Worm (Caenorhabditis elegans) whole organism, L4 larva: ENCODE measurements around the gene tmem-135.

Source experiments
- Y105C5A.15 ChIP-seq: fragments of 200-800 bp; sonication (Bioruptor generic); IDR thresholded peaks from 2 replicates; pipeline ENCODE4 v1.3.6; 2022; ENCODE audit warnings: missing genetic modification characterization, missing compliant biosample characterization
- arid-1 ChIP-seq: fragments of 200-800 bp; sonication (Bioruptor generic); conservative IDR thresholded peaks from 2 replicates; pipeline ENCODE4 v1.3.6; 2022; ENCODE audit warnings: missing genetic modification reagents, missing genetic modification characterization, missing compliant biosample characterization
- ceh-28 ChIP-seq: fragments of 150-350 bp; optimal IDR thresholded peaks from 2 replicates; lab custom pipeline; 2014; ENCODE audit warnings: missing biosample characterization, missing genetic modification reagents, missing genetic modification characterization
- ceh-44 ChIP-seq: fragments of 200-800 bp; sonication (Bioruptor generic); IDR thresholded peaks from 2 replicates; pipeline ENCODE4 v1.3.6; 2022; ENCODE audit warnings: missing genetic modification reagents, missing genetic modification characterization, missing compliant biosample characterization
- ces-1 ChIP-seq: fragments of 150-350 bp; sonication (generic microtip); optimal IDR thresholded peaks from 4 replicates; lab custom pipeline; 2014; ENCODE audit warnings: missing biosample characterization, missing genetic modification reagents, missing genetic modification characterization
- cey-2 ChIP-seq: sonication (generic microtip); optimal IDR thresholded peaks from 3 replicates; lab custom pipeline; 2017; ENCODE audit warnings: missing genetic modification characterization, mild to moderate bottlenecking, missing compliant biosample characterization, antibody characterized with exemption, borderline replicate concordance; ENCODE audit not compliant: insufficient read depth
- ctbp-1 ChIP-seq: fragments of 200-800 bp; sonication (Bioruptor generic); IDR thresholded peaks from 2 replicates; pipeline ENCODE4 v1.3.6; 2022; ENCODE audit warnings: missing genetic modification reagents, missing genetic modification characterization, missing compliant biosample characterization
- daf-12 ChIP-seq: fragments of 150-350 bp; optimal IDR thresholded peaks from 2 replicates; lab custom pipeline; 2014; ENCODE audit warnings: missing biosample characterization, missing genetic modification reagents, missing genetic modification characterization
- daf-16 ChIP-seq, 3 experiments: sonication (generic microtip); optimal IDR thresholded peaks; 2 replicates each; lab custom pipeline; 2016 to 2017; ENCODE audit warnings: missing genetic modification characterization in 3 of 3, missing genetic modification reagents in 3 of 3, mild to moderate bottlenecking in 2 of 3, missing compliant biosample characterization in 2 of 3, missing biosample characterization in 1 of 3, moderate library complexity in 1 of 3
- daf-19 ChIP-seq: fragments of 200-800 bp; sonication (Bioruptor generic); conservative IDR thresholded peaks from 2 replicates; pipeline ENCODE4 v1.3.6; 2022; ENCODE audit warnings: missing genetic modification characterization, missing compliant biosample characterization
- dmd-9 ChIP-seq: fragments of 200-800 bp; sonication (Bioruptor generic); IDR thresholded peaks from 2 replicates; pipeline ENCODE4 v1.3.6; 2022; ENCODE audit warnings: missing genetic modification reagents, missing genetic modification characterization, missing compliant biosample characterization
- dpl-1 ChIP-seq: fragments of 150-350 bp; optimal IDR thresholded peaks from 2 replicates; lab custom pipeline; 2014; ENCODE audit warnings: missing biosample characterization, missing genetic modification reagents, missing genetic modification characterization
- duxl-1 ChIP-seq: sonication (generic microtip); optimal IDR thresholded peaks from 2 replicates; lab custom pipeline; 2016; ENCODE audit warnings: mild to moderate bottlenecking, missing genetic modification characterization, moderate library complexity, missing compliant biosample characterization; ENCODE audit not compliant: poor library complexity
- dve-1 ChIP-seq: sonication (generic microtip); optimal IDR thresholded peaks from 2 replicates; lab custom pipeline; 2017; ENCODE audit warnings: antibody characterized with exemption, mild to moderate bottlenecking, missing genetic modification characterization, missing compliant biosample characterization; ENCODE audit not compliant: insufficient read depth
- egl-27 ChIP-seq: sonication (generic microtip); optimal IDR thresholded peaks from 3 replicates; lab custom pipeline; 2017; ENCODE audit warnings: missing biosample characterization, missing genetic modification reagents, missing genetic modification characterization
- egl-43 ChIP-seq: fragments of 200-800 bp; sonication (Bioruptor generic); IDR thresholded peaks from 2 replicates; pipeline ENCODE4 v1.3.6; 2022; ENCODE audit warnings: missing genetic modification reagents, missing genetic modification characterization, missing compliant biosample characterization
- fos-1 ChIP-seq: fragments of 150-350 bp; optimal IDR thresholded peaks from 2 replicates; lab custom pipeline; 2014; ENCODE audit warnings: missing biosample characterization, missing genetic modification characterization
- hlh-11 ChIP-seq: fragments of 200-800 bp; sonication (Bioruptor generic); optimal IDR thresholded peaks from 2 replicates; lab custom pipeline; 2018; ENCODE audit warnings: mild to moderate bottlenecking, missing genetic modification characterization, missing compliant biosample characterization
- hmg-1.1 ChIP-seq: fragments of 200-800 bp; sonication (Bioruptor generic); IDR thresholded peaks from 2 replicates; pipeline ENCODE4 v1.3.6; 2022; ENCODE audit warnings: missing genetic modification reagents, missing genetic modification characterization, missing compliant biosample characterization
- jun-1 ChIP-seq: fragments of 150-350 bp; optimal IDR thresholded peaks from 2 replicates; lab custom pipeline; 2014; ENCODE audit warnings: missing biosample characterization, missing genetic modification reagents, missing genetic modification characterization
- lim-7 ChIP-seq: fragments of 200-800 bp; sonication (Bioruptor generic); IDR thresholded peaks from 2 replicates; pipeline ENCODE4 v1.3.6; 2022; ENCODE audit warnings: missing genetic modification characterization, missing compliant biosample characterization
- lin-13 ChIP-seq: fragments of 150-350 bp; optimal IDR thresholded peaks from 2 replicates; lab custom pipeline; 2014; ENCODE audit warnings: missing biosample characterization, missing genetic modification reagents, missing genetic modification characterization
- lin-29 ChIP-seq: fragments of 200-800 bp; sonication (Bioruptor generic); IDR thresholded peaks from 2 replicates; pipeline ENCODE4 v1.3.6; 2022; ENCODE audit warnings: missing genetic modification reagents, missing genetic modification characterization, missing compliant biosample characterization
- lin-38 ChIP-seq: fragments of 200-800 bp; sonication (Bioruptor generic); IDR thresholded peaks from 2 replicates; pipeline ENCODE4 v1.3.6; 2022; ENCODE audit warnings: missing genetic modification reagents, missing genetic modification characterization, missing compliant biosample characterization
- lin-39 ChIP-seq: fragments of 150-350 bp; optimal IDR thresholded peaks from 2 replicates; lab custom pipeline; 2014; ENCODE audit warnings: missing biosample characterization, missing genetic modification reagents, missing genetic modification characterization
- lir-3 ChIP-seq: sonication (generic microtip); optimal IDR thresholded peaks from 2 replicates; lab custom pipeline; 2016; ENCODE audit warnings: mild to moderate bottlenecking, missing genetic modification characterization, missing compliant biosample characterization
- mdl-1 ChIP-seq, 2 experiments: fragments of 150-350 bp in 1 of 2; sonication (generic microtip) in 1 of 2; optimal IDR thresholded peaks; 2 replicates each; lab custom pipeline; 2014 to 2017; ENCODE audit warnings: missing biosample characterization in 2 of 2, missing genetic modification characterization in 2 of 2
- mdt-29 ChIP-seq: fragments of 200-800 bp; sonication (Bioruptor generic); IDR thresholded peaks from 2 replicates; pipeline ENCODE4 v1.3.6; 2022; ENCODE audit warnings: missing genetic modification reagents, missing genetic modification characterization, missing compliant biosample characterization
- mep-1 ChIP-seq: fragments of 150-350 bp; sonication (generic microtip); optimal IDR thresholded peaks from 3 replicates; lab custom pipeline; 2014; ENCODE audit warnings: missing biosample characterization, missing genetic modification characterization
- mxl-2 ChIP-seq: fragments of 200-800 bp; sonication (Bioruptor generic); conservative IDR thresholded peaks from 2 replicates; pipeline ENCODE4 v1.3.6; 2022; ENCODE audit warnings: missing genetic modification reagents, missing genetic modification characterization, missing compliant biosample characterization
- nhr-10 ChIP-seq: fragments of 150-350 bp; optimal IDR thresholded peaks from 2 replicates; lab custom pipeline; 2014; ENCODE audit warnings: missing biosample characterization, missing genetic modification characterization
- nhr-11 ChIP-seq: fragments of 150-350 bp; optimal IDR thresholded peaks from 2 replicates; lab custom pipeline; 2014; ENCODE audit warnings: missing biosample characterization, missing genetic modification characterization
- nhr-111 ChIP-seq: fragments of 200-800 bp; sonication (Bioruptor generic); optimal IDR thresholded peaks from 2 replicates; lab custom pipeline; 2018; ENCODE audit warnings: mild to moderate bottlenecking, missing genetic modification characterization, missing compliant biosample characterization
- nhr-28 ChIP-seq: fragments of 150-350 bp; optimal IDR thresholded peaks from 2 replicates; lab custom pipeline; 2014; ENCODE audit warnings: missing biosample characterization, missing genetic modification characterization
- nhr-42 ChIP-seq: fragments of 200-800 bp; sonication (Bioruptor generic); IDR thresholded peaks from 2 replicates; pipeline ENCODE4 v1.3.6; 2022; ENCODE audit warnings: missing genetic modification characterization, missing compliant biosample characterization
- nhr-6 ChIP-seq: fragments of 150-350 bp; optimal IDR thresholded peaks from 2 replicates; lab custom pipeline; 2014; ENCODE audit warnings: missing biosample characterization, missing genetic modification characterization
- pqm-1 ChIP-seq: sonication (generic microtip); optimal IDR thresholded peaks from 2 replicates; lab custom pipeline; 2017; ENCODE audit warnings: missing biosample characterization, missing genetic modification characterization
- sdz-12 ChIP-seq: fragments of 200-800 bp; sonication (Bioruptor generic); optimal IDR thresholded peaks from 2 replicates; lab custom pipeline; 2018; ENCODE audit warnings: mild to moderate bottlenecking, missing genetic modification characterization, missing compliant biosample characterization
- set-16 ChIP-seq: fragments of 200-800 bp; sonication (Bioruptor generic); IDR thresholded peaks from 2 replicates; pipeline ENCODE4 v1.3.6; 2022; ENCODE audit warnings: missing genetic modification reagents, missing genetic modification characterization, missing compliant biosample characterization
- skn-1 ChIP-seq: fragments of 150-350 bp; optimal IDR thresholded peaks from 2 replicates; lab custom pipeline; 2014; ENCODE audit warnings: missing biosample characterization, missing genetic modification characterization
- snpc-1.2 ChIP-seq: fragments of 200-800 bp; sonication (Bioruptor generic); IDR thresholded peaks from 2 replicates; pipeline ENCODE4 v1.3.6; 2022; ENCODE audit warnings: missing genetic modification reagents, missing genetic modification characterization, missing compliant biosample characterization
- snpc-4 ChIP-seq: fragments of 150-350 bp; optimal IDR thresholded peaks from 2 replicates; lab custom pipeline; 2014; ENCODE audit warnings: missing biosample characterization, missing genetic modification characterization
- spr-1 ChIP-seq: sonication (generic microtip); optimal IDR thresholded peaks from 2 replicates; lab custom pipeline; 2016; ENCODE audit warnings: mild to moderate bottlenecking, missing genetic modification characterization, missing compliant biosample characterization
- tag-97 ChIP-seq: fragments of 200-800 bp; sonication (Bioruptor generic); IDR thresholded peaks from 2 replicates; pipeline ENCODE4 v1.3.6; 2022; ENCODE audit warnings: missing genetic modification characterization, missing compliant biosample characterization
- tra-1 ChIP-seq: fragments of 200-800 bp; sonication (Bioruptor generic); IDR thresholded peaks from 2 replicates; pipeline ENCODE4 v1.3.6; 2022; ENCODE audit warnings: missing genetic modification reagents, missing genetic modification characterization, missing compliant biosample characterization
- unc-39 ChIP-seq: sonication (generic microtip); optimal IDR thresholded peaks from 2 replicates; lab custom pipeline; 2017; ENCODE audit warnings: missing biosample characterization, missing genetic modification characterization
- unc-62 ChIP-seq, 3 experiments: fragments of 150-350 bp in 1 of 3; sonication (generic microtip); optimal IDR thresholded peaks in 2 of 3; peaks in 1 of 3; 1 replicate in 1 of 3; 2 replicates in 2 of 3; lab custom pipeline; 2014 to 2017; ENCODE audit warnings: missing biosample characterization in 3 of 3, missing genetic modification characterization in 3 of 3, missing genetic modification reagents in 3 of 3, missing genotype in 1 of 3
- zfp-3 ChIP-seq: fragments of 200-800 bp; sonication (Bioruptor generic); conservative IDR thresholded peaks from 2 replicates; pipeline ENCODE4 v1.3.6; 2022; ENCODE audit warnings: missing genetic modification reagents, missing genetic modification characterization, missing compliant biosample characterization
- zip-2 ChIP-seq: fragments of 150-350 bp; optimal IDR thresholded peaks from 2 replicates; lab custom pipeline; 2014; ENCODE audit warnings: missing biosample characterization, missing genetic modification characterization
- ztf-11 ChIP-seq: fragments of 150-350 bp; optimal IDR thresholded peaks from 2 replicates; lab custom pipeline; 2014; ENCODE audit warnings: missing biosample characterization, missing genetic modification characterization

The tmem-135 gene

DNA sequence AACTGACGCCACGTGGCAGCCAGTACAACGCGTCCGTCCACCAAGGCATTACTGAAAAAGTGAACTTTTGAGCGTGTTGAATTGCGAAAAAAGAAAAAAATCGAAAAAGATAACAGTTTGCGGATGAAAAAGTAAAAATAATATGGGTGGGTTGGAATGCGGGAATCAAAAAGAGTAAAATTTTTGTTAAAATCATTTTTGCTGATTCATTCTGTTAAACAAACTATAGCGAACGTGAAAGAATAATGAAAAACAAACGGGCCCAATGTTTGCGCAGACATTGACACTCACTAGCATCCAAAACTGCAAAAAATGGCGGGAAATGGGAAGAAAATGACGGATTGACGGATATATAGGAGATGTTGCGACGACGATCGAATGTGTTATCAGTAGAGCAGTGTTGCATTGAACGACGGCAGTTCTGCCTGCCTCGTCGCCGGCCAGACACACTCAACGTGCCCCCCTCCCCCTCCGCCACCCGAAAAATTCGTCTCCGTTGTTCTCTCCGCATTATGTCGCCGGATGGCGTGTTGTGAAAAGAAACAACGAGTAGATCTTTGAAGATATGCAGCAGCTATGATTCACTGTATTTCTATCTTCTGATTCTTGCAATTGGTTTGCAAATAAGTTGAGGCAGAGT is 26.0 kb downstream of the tmem-135 start, which contains the start of gene hyl-2 (continued):
- TF ChIP-seq ctbp-1 (peak; percentile 55; the same call in 1 of the 2 replicates), cey-2 (tag; lab: Kevin White, UChicago) (no peak), lim-7 (GFP tag; lab: Robert Waterston, UW) (0 out of 2 replicates have a peak, but pooled peaks have one; percentile 39), ceh-28 (no peak), unc-39 (tag; lab: Kevin White, UChicago) (no peak), daf-16 (GFP tag; optimal IDR thresholded peaks at IDR 0.05; lab: Kevin White, UChicago) (no peak), daf-16 (tag; optimal IDR thresholded peaks at IDR 0.05; lab: Kevin White, UChicago) (no peak), lin-38 (GFP tag; lab: Robert Waterston, UW) (peak; percentile 76), nhr-11 (tag; lab: Kevin White, UChicago) (peak; percentile 10), nhr-111 (GFP tag; lab: Kevin White, UChicago) (no peak), set-16 (GFP tag; lab: Robert Waterston, UW) (peak; percentile 51; the same call in 1 of the 2 replicates), duxl-1 (tag; lab: Kevin White, UChicago) (no peak), mdt-29 (GFP tag; lab: Robert Waterston, UW) (0 out of 2 replicates have a peak, but pooled peaks have one; percentile 38), tag-97 (GFP tag; lab: Robert Waterston, UW) (0 out of 2 replicates have a peak, but pooled peaks have one; percentile 35), mdl-1 (tag; optimal IDR thresholded peaks at IDR 0.05; lab: Kevin White, UChicago) (peak in 1 of 2 experiments; percentile 35), egl-27 (tag; lab: Kevin White, UChicago) (no peak), fos-1 (tag; lab: Kevin White, UChicago) (no peak), nhr-28 (tag; lab: Kevin White, UChicago) (peak; percentile 5), lin-29 (GFP tag; lab: Robert Waterston, UW) (no peak), pqm-1 (tag; lab: Kevin White, UChicago) (no peak), hlh-11 (tag; lab: Kevin White, UChicago) (no peak), daf-19 (no peak), dmd-9 (GFP tag; lab: Robert Waterston, UW) (no peak), nhr-6 (tag; lab: Kevin White, UChicago) (no peak), sdz-12 (GFP tag; lab: Kevin White, UChicago) (no peak), skn-1 (no peak), mxl-2 (GFP tag; lab: Robert Waterston, UW) (no peak), dpl-1 (GFP tag; lab: Kevin White, UChicago) (peak; percentile 7), arid-1 (no peak), Y105C5A.15 (no peak), daf-12 (tag; lab: Kevin White, UChicago) (no peak), dve-1 (no peak), ztf-11 (tag; lab: Kevin White, UChicago) (no peak), jun-1 (no peak), spr-1 (no peak), mep-1 (tag; lab: Kevin White, UChicago) (peak; percentile 32), snpc-1.2 (no peak), tra-1 (no peak), egl-43 (GFP tag; lab: Robert Waterston, UW) (no peak), hmg-1.1 (peak; percentile 30; the same call in 1 of the 2 replicates), lir-3 (tag; lab: Kevin White, UChicago) (no peak), zip-2 (no peak), lin-13 (peak; percentile 7), snpc-4 (tag; lab: Kevin White, UChicago) (no peak), lin-39 (tag; lab: Kevin White, UChicago) (no peak), nhr-10 (tag; lab: Kevin White, UChicago) (no peak), unc-62 (GFP tag; optimal IDR thresholded peaks at IDR 0.05 in 1 of 2; lab: Kevin White, UChicago) (peak in 1 of 2 experiments; percentile 82), unc-62 (tag; optimal IDR thresholded peaks at IDR 0.05; lab: Kevin White, UChicago) (no peak), ces-1 (no peak), ceh-44 (no peak), zfp-3 (no peak), nhr-42 (GFP tag; lab: Robert Waterston, UW) (no peak)
